Fruit fly (Drosophila melanogaster) S2 (cell line): ENCODE measurements around the gene Arfrp1.

Experiments used
- CG8478 ChIP-seq: fragments of >200 bp; optimal IDR thresholded peaks from 2 replicates; lab custom pipeline; 2018
- CTCF ChIP-seq, 2 experiments: fragments of >200 bp; optimal IDR thresholded peaks; 2 replicates each; lab custom pipeline; 2018

Arfrp1 gene

DNA sequence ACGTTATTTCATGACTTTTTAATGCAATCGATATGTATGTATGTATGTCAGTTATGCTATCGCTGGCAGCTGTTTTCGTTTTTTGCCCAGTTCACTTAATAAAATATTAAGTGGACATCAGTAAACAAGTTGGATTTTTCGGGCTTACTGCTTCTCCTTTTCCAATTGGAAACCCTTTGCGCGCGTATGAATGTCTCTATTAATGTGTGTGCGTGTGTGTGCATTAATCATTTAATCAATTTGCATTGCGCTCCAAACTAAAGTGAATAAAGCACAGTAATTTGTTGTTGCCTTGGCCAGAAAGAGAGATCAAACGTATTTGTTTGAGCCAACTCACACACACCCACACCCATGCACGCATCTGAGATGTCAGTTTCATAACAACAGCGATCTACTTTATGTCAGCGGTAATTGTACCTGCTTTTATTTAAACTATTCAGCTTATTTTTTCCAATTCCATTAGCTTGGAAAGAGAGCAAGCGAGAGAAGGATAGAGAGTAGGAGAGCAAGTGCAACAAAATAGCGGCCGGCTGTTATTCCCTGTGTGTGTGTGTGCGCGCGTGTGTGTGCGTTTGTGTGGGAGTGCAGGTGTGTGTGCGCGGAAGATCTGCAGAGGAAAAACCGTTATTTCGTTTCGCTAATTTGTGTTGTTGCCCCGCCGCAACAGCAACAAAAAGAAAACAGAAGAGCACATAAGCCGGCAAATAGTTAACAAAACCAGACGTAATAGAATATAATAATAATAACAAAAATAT, 3.5 kb downstream of the Arfrp1 start:
- TF ChIP-seq CTCF (optimal IDR thresholded peaks at IDR 0.05; lab: Kevin White, UChicago): no peak
- no peak for TF ChIP-seq CG8478 (lab: Kevin White, UChicago)

- no peak for TF ChIP-seq CTCF (optimal IDR thresholded peaks at IDR 0.05; lab: Kevin White, UChicago)
Observed at dm6 chrX:9117831-9118230, 11.0 kb downstream of the Arfrp1 start.

DNA sequence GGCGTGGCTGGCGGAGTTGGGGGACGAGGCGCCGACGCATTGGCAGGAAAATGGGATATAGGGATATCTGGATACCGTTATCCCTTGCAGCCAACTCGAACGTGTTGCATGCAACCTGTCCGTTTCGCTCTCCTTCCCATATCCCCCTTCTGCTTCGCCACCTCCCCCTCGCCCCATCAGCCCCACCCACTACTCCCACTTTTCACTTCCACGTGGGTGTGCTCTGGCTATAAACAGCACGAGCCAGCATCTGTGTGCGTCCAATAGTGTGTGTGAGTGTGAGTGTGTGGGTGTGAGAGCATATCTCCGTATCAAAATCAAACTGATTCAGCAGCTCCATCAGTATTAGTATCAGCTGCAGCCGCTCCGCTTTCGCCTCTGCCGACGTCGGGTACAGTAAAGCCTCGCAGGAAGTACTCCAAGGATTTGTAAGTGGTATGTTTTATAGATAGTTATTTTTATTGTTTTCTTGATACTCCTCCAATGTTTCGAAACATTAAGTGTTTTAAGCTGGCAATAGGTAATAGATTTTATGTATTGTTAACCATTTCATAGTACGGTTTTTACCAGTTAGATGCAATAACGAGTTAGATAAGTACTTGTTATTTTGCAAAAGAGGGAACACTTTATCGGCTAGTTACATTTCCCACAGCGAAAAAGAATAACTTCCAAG, 12.2 kb downstream of the Arfrp1 start:
- no peak for TF ChIP-seq CG8478 (lab: Kevin White, UChicago)
- TF ChIP-seq CTCF (optimal IDR thresholded peaks at IDR 0.05; lab: Kevin White, UChicago): no peak

DNA sequence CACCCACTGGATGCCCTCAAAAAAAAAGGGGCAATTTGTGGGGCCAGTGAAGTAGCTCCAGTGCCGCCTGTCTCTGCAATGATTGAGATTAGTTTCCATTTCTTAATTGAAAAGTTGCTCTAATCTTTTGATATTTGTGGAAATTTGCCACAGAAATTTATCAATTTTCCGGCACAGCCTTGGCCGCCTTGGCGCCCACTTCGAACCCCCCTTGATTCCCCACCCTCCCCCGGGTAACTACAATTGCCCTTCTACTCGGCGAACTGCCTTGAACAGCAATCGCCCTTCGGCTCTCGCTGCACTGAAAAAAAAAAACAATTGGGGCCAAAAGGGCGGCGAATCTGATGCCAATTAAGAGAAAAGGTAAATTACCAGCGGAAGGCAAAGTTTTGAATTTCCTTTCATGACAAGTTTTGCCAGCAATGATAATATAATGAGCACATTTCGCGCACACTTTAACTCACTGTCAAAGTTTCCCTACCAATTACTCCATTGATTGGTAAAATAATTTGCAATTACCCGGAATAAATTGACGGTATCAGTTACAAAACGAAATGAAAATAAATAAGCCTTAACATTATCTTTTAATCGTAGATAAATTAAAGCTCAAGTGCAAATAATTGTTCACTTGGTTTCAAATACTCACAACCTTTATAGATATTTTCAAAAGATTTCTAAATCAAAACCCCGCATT, 12.9 kb downstream of the Arfrp1 start:
- TF ChIP-seq CG8478 (lab: Kevin White, UChicago): no peak
- no peak for TF ChIP-seq CTCF (optimal IDR thresholded peaks at IDR 0.05; lab: Kevin White, UChicago)

- TF ChIP-seq CG8478 (lab: Kevin White, UChicago): no peak
- no peak for TF ChIP-seq CTCF (optimal IDR thresholded peaks at IDR 0.05; lab: Kevin White, UChicago)
Observed at dm6 chrX:9120828-9121754, 14.2 kb downstream of the Arfrp1 start.

DNA sequence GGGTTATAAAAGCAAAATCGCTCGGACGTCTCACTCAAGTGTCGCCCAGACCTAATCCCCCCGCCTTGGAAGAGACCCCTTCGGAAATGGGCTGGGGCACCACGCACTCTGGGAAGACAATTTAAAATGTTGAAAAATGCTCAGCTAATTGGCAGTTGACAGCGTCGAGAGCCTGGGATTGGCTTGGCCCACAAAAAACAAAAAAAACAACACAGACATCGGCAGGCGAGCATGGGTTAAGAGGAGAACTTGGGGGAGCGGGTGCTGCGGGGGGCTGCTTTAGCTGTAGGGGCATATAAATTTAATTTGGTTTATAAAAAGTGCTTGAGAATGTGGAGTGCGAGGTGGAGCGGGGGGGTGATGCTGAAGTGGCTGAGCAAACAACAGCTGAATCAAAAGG, 15.6 kb downstream of the Arfrp1 start:
- no peak for TF ChIP-seq CTCF (optimal IDR thresholded peaks at IDR 0.05; lab: Kevin White, UChicago)
- no peak for TF ChIP-seq CG8478 (lab: Kevin White, UChicago)

dm6 chrX:9127264-9128011, 20.6 kb downstream of the Arfrp1 start:
- no peak for TF ChIP-seq CTCF (optimal IDR thresholded peaks at IDR 0.05; lab: Kevin White, UChicago)
- TF ChIP-seq CG8478 (lab: Kevin White, UChicago): no peak

DNA sequence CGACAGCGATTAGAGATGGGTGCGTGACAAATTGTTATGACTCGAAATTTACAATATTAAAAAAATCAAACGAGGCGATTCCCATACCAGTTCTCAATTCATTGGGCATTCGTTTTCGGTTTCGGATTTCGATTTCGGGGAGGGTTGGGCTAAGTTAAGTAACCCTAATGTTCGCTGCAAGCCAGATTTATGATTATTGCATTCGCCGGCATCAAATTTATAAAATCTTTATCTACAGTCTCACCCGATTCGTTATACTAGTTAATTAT, 21.1 kb downstream of the Arfrp1 start:
- TF ChIP-seq CTCF (optimal IDR thresholded peaks at IDR 0.05; lab: Kevin White, UChicago): no peak

dm6 chrX:9129436-9129835, 22.6 kb downstream of the Arfrp1 start:
- TF ChIP-seq CTCF (optimal IDR thresholded peaks at IDR 0.05; lab: Kevin White, UChicago) (no peak), CG8478 (lab: Kevin White, UChicago) (no peak)

DNA sequence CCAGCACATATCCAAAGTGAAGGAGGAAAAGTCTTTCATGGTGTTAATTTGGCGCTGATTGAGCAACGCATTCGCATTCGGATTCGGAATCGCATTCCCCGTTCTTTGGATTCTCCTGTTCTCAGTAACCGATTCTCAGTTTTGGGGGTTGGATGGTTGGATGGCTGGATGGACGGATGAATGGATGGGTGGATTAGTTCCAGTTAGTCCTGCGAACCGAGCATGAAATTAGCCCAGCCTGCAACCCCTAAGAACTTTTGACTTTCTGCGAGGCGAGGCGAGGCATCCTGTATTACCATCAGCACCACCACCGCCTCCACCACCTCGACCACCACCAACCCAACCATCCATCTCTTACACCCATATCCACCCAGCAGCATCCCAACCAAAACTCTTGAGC, 23.4 kb downstream of the Arfrp1 start:
- TF ChIP-seq CTCF (optimal IDR thresholded peaks at IDR 0.05; lab: Kevin White, UChicago) (no peak), CG8478 (lab: Kevin White, UChicago) (no peak)

dm6 chrX:9131523-9131922, 24.7 kb downstream of the Arfrp1 start:
- TF ChIP-seq CG8478 (lab: Kevin White, UChicago) (no peak), CTCF (optimal IDR thresholded peaks at IDR 0.05; lab: Kevin White, UChicago) (no peak)

DNA sequence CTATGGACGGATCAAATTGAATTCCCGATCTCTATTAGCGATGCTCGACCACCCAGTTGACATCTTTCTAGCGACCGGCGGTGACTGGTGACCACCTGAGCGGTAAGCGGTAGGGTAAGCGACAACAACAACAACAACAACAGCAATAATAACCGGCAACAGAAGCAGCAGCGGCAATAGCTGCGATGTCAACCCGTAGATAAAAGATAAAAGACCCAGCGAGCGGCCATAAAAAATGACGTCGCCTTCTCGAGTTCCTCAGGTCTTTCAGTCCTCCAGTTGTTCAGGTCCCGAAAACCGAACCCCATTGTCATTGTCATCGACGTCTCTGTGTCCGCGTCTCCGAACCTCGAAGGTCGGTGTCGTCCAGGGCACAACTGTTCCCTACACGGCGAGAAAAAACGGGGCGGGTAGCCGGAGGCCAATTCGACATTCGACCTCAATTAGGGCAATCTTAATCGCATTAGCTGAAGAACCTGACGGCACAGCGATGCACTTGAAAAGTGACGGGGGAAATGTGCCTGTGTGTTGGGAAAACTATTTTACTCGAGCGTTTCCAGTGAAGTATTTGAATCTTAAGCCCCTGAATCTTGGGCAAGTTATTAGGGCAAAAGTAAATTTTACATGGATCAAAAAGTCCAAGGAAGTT, 25.8 kb downstream of the Arfrp1 start:
- TF ChIP-seq CG8478 (lab: Kevin White, UChicago) (no peak), CTCF (optimal IDR thresholded peaks at IDR 0.05; lab: Kevin White, UChicago) (no peak)

DNA sequence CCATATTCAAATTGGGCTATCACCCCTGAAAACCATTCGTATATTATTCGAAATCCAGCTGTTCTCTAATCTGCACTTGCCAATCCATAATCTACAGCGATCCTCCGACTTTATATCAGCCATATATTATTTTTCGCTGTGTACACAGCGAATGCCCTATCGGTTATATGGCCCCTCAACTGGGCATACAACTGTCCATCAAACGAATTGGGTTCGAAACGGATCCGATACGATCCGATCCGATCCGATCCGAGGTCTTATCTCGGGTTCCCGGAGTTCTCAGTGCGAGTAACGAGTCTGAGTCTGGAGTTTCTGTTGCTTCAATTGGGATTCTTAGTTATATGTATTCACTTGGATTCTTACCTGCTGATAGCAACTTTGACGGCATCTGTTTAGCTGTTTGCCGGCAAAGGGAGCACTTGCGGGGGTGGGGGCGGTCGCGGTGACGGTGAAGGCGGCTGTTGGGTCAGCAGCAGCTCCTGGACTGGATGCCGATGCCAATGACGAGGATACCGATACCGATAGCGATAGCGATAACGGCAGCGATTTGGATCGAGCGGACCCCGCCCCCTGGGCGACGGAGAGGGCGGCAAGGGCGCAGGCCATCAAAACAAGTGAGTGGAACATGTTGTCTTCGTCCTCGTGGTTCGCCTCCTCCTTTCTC, 26.8 kb downstream of the Arfrp1 start:
- TF ChIP-seq CTCF (optimal IDR thresholded peaks at IDR 0.05; lab: Kevin White, UChicago): no peak
- no peak for TF ChIP-seq CG8478 (lab: Kevin White, UChicago)
